Worm (Caenorhabditis elegans): ENCODE measurements around the gene T19C3.3.

DNA sequence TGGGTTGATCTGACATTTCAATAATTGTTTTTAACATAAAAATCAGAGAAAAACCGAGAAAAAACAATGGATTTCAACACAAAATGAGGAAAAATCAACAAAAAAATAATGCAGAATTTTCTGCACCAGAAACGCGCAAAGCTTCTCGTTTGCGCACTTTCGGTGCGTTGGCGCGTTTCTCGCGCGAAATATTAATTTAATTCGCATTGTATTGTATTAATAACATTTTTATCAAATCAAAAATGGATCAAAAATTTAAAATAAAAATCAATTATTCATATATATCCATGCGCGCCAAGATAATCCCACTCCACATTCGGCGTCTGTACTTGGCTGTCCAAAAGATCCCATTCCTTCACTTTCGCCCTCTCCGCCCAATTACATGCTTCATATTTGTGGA is 20.3 kb upstream of the T19C3.3 start, which contains the start of gene fem-2:
- peak; percentile 66 for TF ChIP-seq nhr-47 (tag; optimal IDR thresholded peaks at IDR 0.05)
- TF ChIP-seq sox-4 (tag; optimal IDR thresholded peaks at IDR 0.05) = peak; percentile 6
- no peak for TF ChIP-seq egl-27 (tag; optimal IDR thresholded peaks at IDR 0.05)
- no peak for TF ChIP-seq nhr-12 (tag; optimal IDR thresholded peaks at IDR 0.05)
- TF ChIP-seq unc-62 (GFP tag; optimal IDR thresholded peaks at IDR 0.05) = no peak
- peak; percentile 26 for TF ChIP-seq lin-13 (GFP tag; optimal IDR thresholded peaks at IDR 0.05)
- no peak for TF ChIP-seq nhr-28 (tag; optimal IDR thresholded peaks at IDR 0.05)
- TF ChIP-seq mdl-1 (tag; optimal IDR thresholded peaks at IDR 0.05) = peak in 1 of 2 experiments; percentile 15
- TF ChIP-seq zip-4 (GFP tag; optimal IDR thresholded peaks at IDR 0.05) = peak; percentile 9
- TF ChIP-seq nhr-77 (tag; optimal IDR thresholded peaks at IDR 0.05) = no peak
- no peak for TF ChIP-seq ama-1 (optimal IDR thresholded peaks at IDR 0.05)
